Fruit fly (Drosophila melanogaster) ovary, adult (tissue): ENCODE measurements around the gene RpL15.

Experiments used
- CG17801 ChIP-seq: fragments of 200-800 bp; optimal IDR thresholded peaks from 2 replicates; lab custom pipeline; 2019; ENCODE audit warnings: missing biosample characterization, mild to moderate bottlenecking, missing genetic modification characterization, moderate library complexity; ENCODE audit not compliant: partially characterized antibody

The RpL15 gene

dm6 chr3L:27267060-27267805 is at the start of gene RpL15:
Gene RpL15 (plus strand): TSS chr3L:27267255.
- peak; percentile 38 for TF ChIP-seq CG17801 (GFP tag; lab: Kevin White, UChicago)

dm6 chr3L:27261987-27262386 is 5.1 kb upstream of the RpL15 start:
- no peak for TF ChIP-seq CG17801 (GFP tag; lab: Kevin White, UChicago)

DNA sequence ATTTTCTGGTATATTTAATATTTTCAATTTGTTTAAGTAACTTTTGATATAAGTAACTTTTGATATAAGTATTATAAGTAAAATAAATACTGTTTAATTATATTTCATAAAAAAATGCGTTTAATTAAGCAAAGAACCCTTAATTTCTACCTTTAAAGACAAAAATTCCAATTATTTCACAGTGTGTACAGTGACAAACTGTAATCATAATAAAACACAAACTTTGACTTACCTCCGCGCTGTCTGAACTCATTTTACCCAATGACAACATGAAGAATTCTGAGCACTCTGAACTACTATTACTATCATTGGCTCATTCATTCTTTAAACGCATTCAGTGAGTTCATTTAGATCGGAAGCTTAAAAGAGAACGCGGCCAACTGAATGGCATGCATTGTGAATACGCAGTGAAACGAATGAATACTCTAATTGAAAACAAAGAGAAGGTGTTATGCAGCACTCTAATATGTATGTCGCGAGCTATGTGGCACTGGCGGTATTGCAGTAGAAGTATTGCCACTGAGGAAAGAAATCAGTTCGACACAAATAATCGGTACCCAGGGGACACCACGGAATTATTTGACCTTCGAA is 2.6 kb upstream of the RpL15 start:
- TF ChIP-seq CG17801 (GFP tag; lab: Kevin White, UChicago) = no peak

DNA sequence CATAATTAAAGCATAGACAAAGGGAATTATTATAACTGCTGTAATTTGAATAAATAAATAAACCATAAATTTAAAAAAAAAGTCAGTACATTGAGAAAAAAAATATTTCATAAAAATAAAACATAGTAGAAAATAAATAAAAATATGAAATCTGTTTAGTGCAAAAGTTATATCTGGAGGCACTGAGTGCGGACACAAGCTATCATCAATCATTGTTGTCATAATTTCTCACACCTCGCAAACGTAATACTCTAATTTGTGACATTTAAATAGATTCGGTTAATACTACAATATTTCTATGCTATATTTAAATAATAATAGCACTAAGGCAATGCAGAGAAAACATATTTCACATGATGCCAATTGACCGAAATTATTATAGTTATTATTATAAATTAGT is 1.4 kb upstream of the RpL15 start:
- TF ChIP-seq CG17801 (GFP tag; lab: Kevin White, UChicago) = no peak

DNA sequence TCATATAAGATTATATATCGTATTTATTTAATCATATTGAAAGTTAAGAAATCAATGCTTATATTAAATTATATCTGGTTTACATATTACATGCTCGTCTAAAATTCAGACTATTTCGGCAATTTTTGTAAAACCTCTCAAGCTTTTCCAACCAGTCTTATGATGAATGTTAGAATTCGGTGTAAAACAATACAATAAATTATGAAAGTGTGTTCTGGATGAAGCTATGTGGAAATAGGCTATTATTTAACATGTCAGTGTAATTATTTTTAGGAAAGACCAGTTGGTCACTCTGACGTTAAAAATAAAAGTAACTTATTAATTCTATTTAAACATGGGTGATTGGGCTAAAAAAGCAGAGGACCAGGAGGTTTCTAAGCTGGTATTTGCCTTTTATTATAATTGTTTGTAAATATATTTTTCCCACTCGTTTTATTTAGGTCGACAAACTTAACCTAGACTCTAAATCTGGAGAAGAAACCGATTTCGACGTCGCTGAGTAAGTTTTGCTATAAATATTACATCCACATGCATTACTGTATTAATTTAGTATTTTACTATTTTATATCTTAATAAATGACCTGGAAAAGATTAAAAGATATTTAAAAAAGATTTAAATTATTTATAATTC is 12.1 kb downstream of the RpL15 start, which contains the start of gene Dbp80:
TSS of gene Dbp80 (plus strand) at position 276 of the 631 bp plus-strand sequence.
- no peak for TF ChIP-seq CG17801 (GFP tag; lab: Kevin White, UChicago)
